Fruit fly (Drosophila melanogaster) whole organism, wandering third instar larva: ENCODE measurements around the gene ova.
A peak's percentile ranks its signal among the peaks of the same experiment; 100 is the strongest.

Source experiments
- Abd-B ChIP-seq: fragments of >200 bp; optimal IDR thresholded peaks from 2 replicates; lab custom pipeline; 2017; ENCODE audit warnings: missing biosample characterization, missing genetic modification characterization
- CG32264 ChIP-seq: fragments of 200-800 bp; sonication (Bioruptor generic); optimal IDR thresholded peaks from 2 replicates; lab custom pipeline; 2016; ENCODE audit warnings: missing biosample characterization, missing genetic modification characterization
- CrebA ChIP-seq: fragments of 200-800 bp; sonication (Bioruptor generic); optimal IDR thresholded peaks from 2 replicates; lab custom pipeline; 2016; ENCODE audit warnings: missing biosample characterization, mild to moderate bottlenecking, missing genetic modification characterization, borderline replicate concordance
- Dfd ChIP-seq: fragments of >200 bp; optimal IDR thresholded peaks from 2 replicates; lab custom pipeline; 2017; ENCODE audit warnings: missing biosample characterization, missing genetic modification characterization
- Dif ChIP-seq: fragments of 200-275, 200-300 bp; sonication (Bioruptor generic); optimal IDR thresholded peaks from 2 replicates; lab custom pipeline; 2018; ENCODE audit warnings: missing biosample characterization, missing genetic modification characterization; ENCODE audit not compliant: partially characterized antibody
- GATAd ChIP-seq: sonication (Bioruptor generic); optimal IDR thresholded peaks from 2 replicates; lab custom pipeline; 2016; ENCODE audit warnings: missing biosample characterization, missing genetic modification characterization
- Hnf4 ChIP-seq: fragments of 200-800 bp; sonication (Bioruptor generic); optimal IDR thresholded peaks from 2 replicates; lab custom pipeline; 2016; ENCODE audit warnings: missing biosample characterization, mild to moderate bottlenecking, missing genetic modification characterization
- Hr83 ChIP-seq: fragments of 200-300 bp; sonication (Bioruptor generic); optimal IDR thresholded peaks from 2 replicates; lab custom pipeline; 2016; ENCODE audit warnings: missing biosample characterization, mild to moderate bottlenecking, missing genetic modification characterization, moderate library complexity; ENCODE audit not compliant: poor library complexity, severe bottlenecking
- Jra ChIP-seq: sonication (Bioruptor generic); optimal IDR thresholded peaks from 2 replicates; lab custom pipeline; 2016; ENCODE audit warnings: missing biosample characterization, missing genetic modification characterization
- Mio ChIP-seq: sonication (Bioruptor generic); optimal IDR thresholded peaks from 2 replicates; lab custom pipeline; 2016; ENCODE audit warnings: missing biosample characterization, missing genetic modification characterization
- Myc ChIP-seq: fragments of >200 bp; optimal IDR thresholded peaks from 2 replicates; lab custom pipeline; 2017
- N ChIP-seq: fragments of >200 bp; optimal IDR thresholded peaks from 2 replicates; lab custom pipeline; 2018; ENCODE audit warnings: missing biosample characterization, missing external identifiers, missing genetic modification characterization
- OdsH ChIP-seq: fragments of 200-800 bp; sonication (Bioruptor generic); optimal IDR thresholded peaks from 2 replicates; lab custom pipeline; 2016; ENCODE audit warnings: missing biosample characterization, mild to moderate bottlenecking, missing genetic modification characterization
- Rel ChIP-seq, 2 experiments: fragments of 200-800 bp; sonication (Bioruptor generic) in 1 of 2; optimal IDR thresholded peaks; 2 replicates in 1 of 2; 3 replicates in 1 of 2; lab custom pipeline; 2016 to 2019; ENCODE audit warnings: mild to moderate bottlenecking in 2 of 2, missing biosample characterization in 2 of 2, missing genetic modification characterization in 2 of 2, moderate library complexity in 1 of 2
- br ChIP-seq: fragments of 200-800 bp; sonication (Bioruptor generic); optimal IDR thresholded peaks from 2 replicates; lab custom pipeline; 2016; ENCODE audit warnings: missing biosample characterization, missing genetic modification characterization
- brk ChIP-seq: fragments of 200-800 bp; sonication (Bioruptor generic); optimal IDR thresholded peaks from 2 replicates; lab custom pipeline; 2016; ENCODE audit warnings: missing biosample characterization, mild to moderate bottlenecking, missing genetic modification characterization
- dl ChIP-seq, 2 experiments: fragments of 175-275, 200-275 bp in 1 of 2; fragments of 200-275 bp in 1 of 2; sonication (Bioruptor generic); optimal IDR thresholded peaks; lab custom pipeline; 2018; ENCODE audit warnings: mild to moderate bottlenecking in 2 of 2, missing biosample characterization in 2 of 2, missing genetic modification characterization in 2 of 2, moderate library complexity in 2 of 2; ENCODE audit not compliant: partially characterized antibody in 2 of 2, insufficient read depth in 1 of 2
- dmrt93B ChIP-seq: fragments of 200-800 bp; sonication (Bioruptor generic); optimal IDR thresholded peaks from 2 replicates; lab custom pipeline; 2018; ENCODE audit warnings: missing biosample characterization, mild to moderate bottlenecking, missing genetic modification characterization
- dsf ChIP-seq: sonication (Bioruptor generic); optimal IDR thresholded peaks from 2 replicates; lab custom pipeline; 2016; ENCODE audit warnings: missing biosample characterization, missing genetic modification characterization, borderline replicate concordance
- ey ChIP-seq: fragments of 200-800 bp; sonication (Bioruptor generic); optimal IDR thresholded peaks from 2 replicates; lab custom pipeline; 2016; ENCODE audit warnings: missing biosample characterization, missing genetic modification characterization
- foxo ChIP-seq, 2 experiments: fragments of 200-800 bp; sonication (Bioruptor generic); optimal IDR thresholded peaks; 2 replicates in 1 of 2; 3 replicates in 1 of 2; lab custom pipeline; 2016 to 2017; ENCODE audit warnings: missing biosample characterization in 2 of 2, missing genetic modification characterization in 2 of 2
- fru ChIP-seq: fragments of 200-800 bp; sonication (Bioruptor generic); optimal IDR thresholded peaks from 3 replicates; lab custom pipeline; 2016; ENCODE audit warnings: missing biosample characterization, mild to moderate bottlenecking, missing genetic modification characterization
- pan ChIP-seq: fragments of >200 bp; optimal IDR thresholded peaks from 2 replicates; lab custom pipeline; 2017
- psq ChIP-seq: fragments of 200-800 bp; sonication (Bioruptor generic); optimal IDR thresholded peaks from 3 replicates; lab custom pipeline; 2017; ENCODE audit warnings: missing biosample characterization, mild to moderate bottlenecking, missing genetic modification characterization, moderate library complexity
- rgr ChIP-seq: fragments of 200-800 bp; sonication (Bioruptor generic); optimal IDR thresholded peaks from 3 replicates; lab custom pipeline; 2016; ENCODE audit warnings: missing biosample characterization, mild to moderate bottlenecking, missing genetic modification characterization
- sv ChIP-seq: fragments of 200-800 bp; sonication (Bioruptor generic); optimal IDR thresholded peaks from 3 replicates; lab custom pipeline; 2016; ENCODE audit warnings: missing biosample characterization, missing genetic modification characterization
- tai ChIP-seq: sonication (Bioruptor generic); optimal IDR thresholded peaks from 2 replicates; lab custom pipeline; 2016; ENCODE audit warnings: missing biosample characterization, missing genetic modification characterization
- woc ChIP-seq: sonication (Bioruptor generic); optimal IDR thresholded peaks from 2 replicates; lab custom pipeline; 2016; ENCODE audit warnings: missing biosample characterization, mild to moderate bottlenecking, missing genetic modification characterization

The ova gene

DNA sequence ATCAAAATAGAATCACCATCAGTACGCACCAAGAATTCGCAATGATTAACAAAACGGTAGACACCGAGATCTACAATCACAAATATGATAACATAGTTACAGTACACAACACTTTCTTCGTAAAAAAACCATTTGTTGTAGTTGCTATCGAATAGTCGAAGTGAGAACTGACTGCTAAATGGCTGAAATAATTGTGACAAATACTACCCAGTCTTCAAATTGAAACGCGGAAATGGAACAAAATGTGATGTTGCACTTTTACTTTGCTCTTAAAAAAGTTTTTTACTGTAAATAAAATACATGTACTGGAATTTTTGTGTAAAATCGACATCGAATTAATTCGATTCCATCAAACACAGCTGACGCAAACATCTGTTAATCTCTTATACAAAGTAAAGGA is at the start of gene ova:
Gene ova (minus strand): TSS at position 183 of the 400 bp plus-strand sequence.
- TF ChIP-seq pan (lab: Kevin White, UChicago), result no peak
- no peak for TF ChIP-seq Hr83 (GFP tag; lab: Kevin White, UChicago)
- no peak for TF ChIP-seq rgr (GFP tag; lab: Kevin White, UChicago)
- TF ChIP-seq CrebA, result no peak

DNA sequence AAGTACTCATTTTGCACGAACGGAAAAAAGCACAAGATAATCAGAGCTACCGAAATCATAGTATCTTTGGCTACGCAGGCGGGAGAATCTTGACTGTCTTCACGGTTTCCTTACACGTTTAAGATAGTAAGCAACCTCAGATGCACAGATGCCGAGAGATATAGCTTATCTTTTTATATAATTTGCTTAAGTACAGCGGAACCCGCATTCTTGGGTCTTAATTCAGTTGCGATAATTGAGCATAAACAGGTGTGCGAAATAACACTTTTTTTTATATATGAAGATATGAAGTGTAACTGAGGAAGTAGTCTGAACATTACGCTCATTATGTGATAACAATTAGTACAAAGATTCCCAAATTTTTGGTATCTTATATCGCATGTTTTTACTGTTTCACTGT is 49.3 kb upstream of the ova start, which contains the start of gene CG34043:
Gene CG34043 (minus strand): TSS at position 101 of the 400 bp plus-strand sequence.
- TF ChIP-seq dl (GFP tag; optimal IDR thresholded peaks at IDR 0.05; lab: Kevin White, UChicago; ENCODE audit: insufficient read depth in 1 of 2, partially characterized antibody in 2 of 2) (no peak), br (no peak), Abd-B (GFP tag; lab: Kevin White, UChicago) (no peak), tai (no peak), sv (GFP tag; lab: Kevin White, UChicago) (no peak), Jra (GFP tag; lab: Kevin White, UChicago) (no peak), OdsH (no peak), psq (no peak), brk (GFP tag; lab: Kevin White, UChicago) (no peak), dsf (GFP tag; lab: Kevin White, UChicago) (no peak), GATAd (GFP tag; lab: Kevin White, UChicago) (no peak), dmrt93B (GFP tag; lab: Kevin White, UChicago) (no peak)

DNA sequence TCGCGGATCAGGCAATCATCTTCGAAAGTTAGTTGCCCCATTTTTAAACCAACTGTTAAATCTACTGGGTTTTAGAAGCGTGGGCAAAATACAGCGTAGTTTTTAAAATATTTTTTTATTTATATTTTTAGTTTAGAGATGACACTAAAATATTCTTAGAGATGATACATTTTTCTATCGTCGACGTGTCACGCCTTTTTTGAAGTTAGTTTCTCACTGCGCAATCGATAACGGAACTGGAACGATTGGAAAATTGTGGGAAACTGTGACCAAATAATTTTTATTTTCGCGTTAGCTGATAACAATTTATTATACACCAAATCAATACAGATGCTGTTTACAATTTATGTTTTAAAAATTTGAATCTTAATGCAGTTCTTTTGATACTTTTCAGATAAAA is 47.2 kb upstream of the ova start, which contains the start of gene Utx:
Gene Utx (minus strand): TSS at position 154 of the 400 bp plus-strand sequence.
- TF ChIP-seq woc (GFP tag; lab: Kevin White, UChicago) (peak; percentile 71), Abd-B (GFP tag; lab: Kevin White, UChicago) (no peak), Hr83 (GFP tag; lab: Kevin White, UChicago) (peak; percentile 23)

DNA sequence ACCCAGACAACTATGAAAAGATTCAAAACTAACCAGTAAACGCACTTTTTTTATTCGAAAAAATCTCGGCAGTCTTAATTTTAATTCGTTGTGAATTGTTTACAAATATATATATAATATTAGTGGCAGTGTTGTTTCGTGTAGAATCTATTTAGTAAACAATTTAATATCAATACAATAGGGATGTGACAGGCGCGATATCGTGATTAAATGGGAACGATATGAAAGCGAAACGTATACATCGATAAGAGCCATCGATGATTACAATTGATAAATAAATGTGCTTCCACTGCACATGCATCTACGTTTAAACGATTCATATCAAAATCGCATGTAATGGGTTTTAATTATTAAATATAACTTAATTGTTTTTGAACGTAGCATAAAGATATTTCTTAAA is 45.9 kb upstream of the ova start:
- TF ChIP-seq brk (GFP tag; lab: Kevin White, UChicago) (peak; percentile 12), Hr83 (GFP tag; lab: Kevin White, UChicago) (peak; percentile 74), woc (GFP tag; lab: Kevin White, UChicago) (peak; percentile 27), CrebA (no peak), psq (no peak), dmrt93B (GFP tag; lab: Kevin White, UChicago) (no peak)

DNA sequence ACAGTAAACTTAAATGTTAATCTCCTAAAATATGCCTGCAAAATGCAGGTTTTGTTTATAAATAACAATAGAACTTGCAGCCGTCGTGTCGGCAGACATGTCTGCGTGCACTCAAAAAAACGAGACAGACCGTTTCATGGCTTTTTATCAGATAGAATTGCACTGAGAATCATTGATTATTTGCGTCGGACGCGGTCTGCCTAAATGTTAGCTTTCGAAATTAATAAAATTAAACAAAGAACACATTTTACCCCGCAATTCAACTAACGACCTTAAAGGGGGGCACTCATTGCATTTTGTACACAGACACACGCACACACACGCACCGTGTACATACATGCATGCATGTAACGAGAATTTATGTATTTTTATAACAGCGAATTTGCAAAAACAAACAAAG is 45.4 kb upstream of the ova start:
- peak; percentile 52 for TF ChIP-seq tai
- TF ChIP-seq sv (GFP tag; lab: Kevin White, UChicago), result no peak
- TF ChIP-seq fru (GFP tag; lab: Kevin White, UChicago), result no peak
- TF ChIP-seq foxo (GFP tag; optimal IDR thresholded peaks at IDR 0.05; lab: Kevin White, UChicago), result peak; percentile 14 to 54
- peak; percentile 9 for TF ChIP-seq N (GFP tag; lab: Kevin White, UChicago)
- peak; percentile 66 for TF ChIP-seq ey (GFP tag; lab: Kevin White, UChicago)
- no peak for TF ChIP-seq Myc (lab: Kevin White, UChicago)
- TF ChIP-seq Jra (GFP tag; lab: Kevin White, UChicago), result peak; percentile 40
- peak; percentile 60 for TF ChIP-seq OdsH
- TF ChIP-seq psq, result peak; percentile 33
- no peak for TF ChIP-seq Dfd (GFP tag; lab: Kevin White, UChicago)
- TF ChIP-seq Hnf4 (GFP tag; lab: Kevin White, UChicago), result peak; percentile 58

- TF ChIP-seq Mio, result no peak
- peak; percentile 18 for TF ChIP-seq psq
- no peak for TF ChIP-seq CG32264 (GFP tag; lab: Kevin White, UChicago)
- TF ChIP-seq woc (GFP tag; lab: Kevin White, UChicago), result no peak
- no peak for TF ChIP-seq Myc (lab: Kevin White, UChicago)
- TF ChIP-seq Rel (GFP tag; optimal IDR thresholded peaks at IDR 0.05; lab: Kevin White, UChicago), result no peak
- no peak for TF ChIP-seq Rel (tag; optimal IDR thresholded peaks at IDR 0.05; lab: Kevin White, UChicago)
- TF ChIP-seq Dif (GFP tag; lab: Kevin White, UChicago), result no peak
Measured at dm6 chr2L:10276436-10276835, 44.9 kb upstream of the ova start.
